Worm (Caenorhabditis elegans): ENCODE measurements around the gene fbxb-102.
"Not testable (repeated sequence)": the region's sequence is repeated elsewhere in the genome, so short reads cannot be mapped to it uniquely, and the experiment has no call there.

fbxb-102 gene

DNA sequence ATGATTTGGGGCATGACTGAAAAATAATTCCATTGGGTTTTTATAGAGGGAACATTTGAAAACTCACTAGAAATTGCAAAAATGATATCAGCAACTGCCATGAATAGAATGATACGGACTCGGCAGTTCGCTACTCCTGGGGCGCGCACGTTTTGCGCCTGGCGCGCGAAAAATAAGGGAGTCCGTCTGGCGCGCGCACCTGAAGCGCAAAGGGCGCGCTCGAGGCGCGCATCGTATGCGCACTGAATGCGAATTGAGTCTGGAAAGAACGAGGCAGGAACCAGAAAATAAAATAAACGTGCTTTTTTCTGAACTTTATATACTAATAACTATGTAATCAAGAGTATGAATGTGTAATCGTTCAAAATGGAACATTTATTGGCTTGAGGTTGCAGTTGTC, 41.6 kb upstream of the fbxb-102 start, which contains the start of gene Y57A10C.10:
Y57A10C.10 (minus strand) TSS at position 101 of the 400 bp plus-strand sequence.
- not testable (repeated sequence) for TF ChIP-seq ama-1 (optimal IDR thresholded peaks at IDR 0.05); ama-1 (GFP tag; optimal IDR thresholded peaks at IDR 0.05); efl-1 (GFP tag; optimal IDR thresholded peaks at IDR 0.05); hlh-26 (GFP tag; conservative IDR thresholded peaks at IDR 0.05)

- no peak for TF ChIP-seq hsf-1 (GFP tag; IDR thresholded peaks at IDR 0.05)
- TF ChIP-seq ztf-28 (GFP tag; IDR thresholded peaks at IDR 0.05): 0 out of 2 replicates have a peak, but pooled peaks have one; percentile 15
Measured at ce11 chrII:12444679-12445376, 37.9 kb upstream of the fbxb-102 start, which contains the start of the genes W05H5.1 and pitr-6. TSS of gene W05H5.1 (minus strand) at chrII:12444779. TSS of gene pitr-6 (plus strand) at chrII:12445326.

DNA sequence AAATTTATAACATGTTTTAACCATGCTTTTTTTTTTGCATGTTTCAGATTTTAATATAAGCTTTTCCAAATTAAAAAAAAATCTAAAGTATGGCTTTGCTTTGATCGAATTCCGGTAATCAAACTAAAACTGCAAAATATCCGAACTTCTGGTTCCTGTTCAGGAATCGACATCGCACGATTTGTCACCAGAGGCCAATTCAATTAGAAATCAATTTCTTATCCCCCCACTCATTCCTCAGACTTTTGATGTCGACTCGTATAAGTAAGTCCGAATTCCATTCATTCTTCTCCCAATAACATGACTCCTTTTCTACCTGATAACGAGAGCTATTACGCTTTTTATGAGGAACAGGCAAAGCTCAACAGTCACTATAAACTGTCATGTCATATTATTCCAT, 34.5 kb upstream of the fbxb-102 start, which contains the start of gene srh-27:
srh-27 (plus strand) TSS at position 301 of the 400 bp plus-strand sequence.
- TF ChIP-seq him-1 (tag; optimal IDR thresholded peaks at IDR 0.05) (no peak), ccch-3 (GFP tag; optimal IDR thresholded peaks at IDR 0.05) (no peak), sptf-2 (GFP tag; optimal IDR thresholded peaks at IDR 0.05) (no peak), F33H1.4 (GFP tag; IDR thresholded peaks at IDR 0.05) (no peak), lin-26 (GFP tag; IDR thresholded peaks at IDR 0.05) (no peak), hmg-1.2 (GFP tag; IDR thresholded peaks at IDR 0.05) (no peak), dpff-1 (tag; optimal IDR thresholded peaks at IDR 0.05) (no peak), ama-1 (optimal IDR thresholded peaks at IDR 0.05) (no peak), ama-1 (GFP tag; optimal IDR thresholded peaks at IDR 0.05) (no peak), Y79H2A.3 (GFP tag; conservative IDR thresholded peaks at IDR 0.05) (no peak), ztf-25 (GFP tag; IDR thresholded peaks at IDR 0.05) (no peak), attf-6 (GFP tag; IDR thresholded peaks at IDR 0.05) (no peak), F52B5.7 (tag; optimal IDR thresholded peaks at IDR 0.05) (no peak), bed-1 (GFP tag; IDR thresholded peaks at IDR 0.05) (no peak), lsy-27 (tag; optimal IDR thresholded peaks at IDR 0.05; ENCODE audit: borderline replicate concordance, insufficient read depth) (no peak), lin-40 (tag; optimal IDR thresholded peaks at IDR 0.05) (no peak), nhr-120 (GFP tag; IDR thresholded peaks at IDR 0.05) (no peak)

- TF ChIP-seq lin-26 (GFP tag; IDR thresholded peaks at IDR 0.05) (no peak), F23B12.7 (tag; optimal IDR thresholded peaks at IDR 0.05; ENCODE audit: insufficient read depth) (no peak), F22D6.2 (tag; optimal IDR thresholded peaks at IDR 0.05) (no peak), attf-5 (GFP tag; optimal IDR thresholded peaks at IDR 0.05) (no peak), Y95B8A.8 (GFP tag; IDR thresholded peaks at IDR 0.05) (no peak), ceh-58 (GFP tag; IDR thresholded peaks at IDR 0.05) (no peak), ceh-100 (GFP tag; IDR thresholded peaks at IDR 0.05) (no peak), lin-40 (tag; optimal IDR thresholded peaks at IDR 0.05) (no peak), hlh-12 (tag; optimal IDR thresholded peaks at IDR 0.05) (no peak), nhr-179 (tag; optimal IDR thresholded peaks at IDR 0.05) (no peak), aptf-2 (GFP tag; conservative IDR thresholded peaks at IDR 0.05) (no peak), dpl-1 (GFP tag; optimal IDR thresholded peaks at IDR 0.05) (no peak), sptf-2 (GFP tag; optimal IDR thresholded peaks at IDR 0.05) (no peak), F37B4.10 (GFP tag; IDR thresholded peaks at IDR 0.05) (no peak)
Measured at ce11 chrII:12449849-12450248, 32.9 kb upstream of the fbxb-102 start, which contains the start of gene sre-34. TSS of gene sre-34 (plus strand) at chrII:12450149.
